Worm (Caenorhabditis elegans) whole organism, early embryonic: Measurements from ENCODE around the gene ttr-32.

ENCODE experiments used
- B0310.2 ChIP-seq: sonication (generic microtip); optimal IDR thresholded peaks from 2 replicates; lab custom pipeline; 2016; ENCODE audit warnings: mild to moderate bottlenecking, missing genetic modification characterization, missing compliant biosample characterization
- F13C5.2 ChIP-seq: sonication (generic microtip); optimal IDR thresholded peaks from 2 replicates; lab custom pipeline; 2017; ENCODE audit warnings: mild to moderate bottlenecking, missing genetic modification characterization, inconsistent platforms, missing compliant biosample characterization
- aly-1 ChIP-seq: sonication (generic microtip); optimal IDR thresholded peaks from 2 replicates; lab custom pipeline; 2016; ENCODE audit warnings: missing genetic modification characterization, missing compliant biosample characterization
- ama-1 ChIP-seq: fragments of 150-350 bp; optimal IDR thresholded peaks from 2 replicates; lab custom pipeline; 2014
- ceh-13 ChIP-seq: fragments of 200-800 bp; sonication (Bioruptor generic); optimal IDR thresholded peaks from 2 replicates; lab custom pipeline; 2018; ENCODE audit warnings: mild to moderate bottlenecking, missing genetic modification characterization, missing compliant biosample characterization
- ceh-36 ChIP-seq: sonication (generic microtip); optimal IDR thresholded peaks from 2 replicates; lab custom pipeline; 2016; ENCODE audit warnings: missing genetic modification characterization, inconsistent platforms, missing compliant biosample characterization
- ets-7 ChIP-seq: sonication (generic microtip); optimal IDR thresholded peaks from 2 replicates; lab custom pipeline; 2016; ENCODE audit warnings: missing genotype, missing genetic modification characterization, missing compliant biosample characterization
- flt-1 ChIP-seq: fragments of 200-800 bp; sonication (Bioruptor generic); IDR thresholded peaks from 2 replicates; pipeline ENCODE4 v1.3.6; 2022; ENCODE audit warnings: missing genetic modification characterization, missing compliant biosample characterization
- hmbx-1 ChIP-seq: sonication (generic microtip); optimal IDR thresholded peaks from 2 replicates; lab custom pipeline; 2016; ENCODE audit warnings: mild to moderate bottlenecking, missing genetic modification characterization, missing compliant biosample characterization
- hmg-4 ChIP-seq: fragments of 200-800 bp; sonication (Bioruptor generic); optimal IDR thresholded peaks from 2 replicates; lab custom pipeline; 2018; ENCODE audit warnings: mild to moderate bottlenecking, missing genetic modification characterization, missing compliant biosample characterization
- hnd-1 ChIP-seq: sonication (generic microtip); optimal IDR thresholded peaks from 2 replicates; lab custom pipeline; 2016; ENCODE audit warnings: missing genetic modification characterization, missing compliant biosample characterization
- pes-1 ChIP-seq: fragments of 200-800 bp; sonication (Bioruptor generic); IDR thresholded peaks from 2 replicates; pipeline ENCODE4 v1.3.6; 2022; ENCODE audit warnings: missing genetic modification reagents, missing genetic modification characterization, missing compliant biosample characterization
- scrt-1 ChIP-seq: fragments of 200-800 bp; sonication (Bioruptor generic); IDR thresholded peaks from 2 replicates; pipeline ENCODE4 v1.3.6; 2022; ENCODE audit warnings: missing genetic modification characterization, missing compliant biosample characterization
- sea-1 ChIP-seq: fragments of 200-800 bp; sonication (Bioruptor generic); conservative IDR thresholded peaks from 2 replicates; pipeline ENCODE4 v1.3.6; 2022; ENCODE audit warnings: missing genetic modification characterization, missing compliant biosample characterization
- tbx-11 ChIP-seq: fragments of 200-800 bp; sonication (Bioruptor generic); IDR thresholded peaks from 2 replicates; pipeline ENCODE4 v1.3.6; 2022; ENCODE audit warnings: missing genetic modification characterization, missing compliant biosample characterization
- tbx-37 ChIP-seq: fragments of 200-800 bp; sonication (Bioruptor generic); conservative IDR thresholded peaks from 2 replicates; pipeline ENCODE4 v1.3.6; 2022; ENCODE audit warnings: missing genetic modification reagents, missing genetic modification characterization, missing compliant biosample characterization
- tra-4 ChIP-seq: sonication (generic microtip); optimal IDR thresholded peaks from 2 replicates; lab custom pipeline; 2017; ENCODE audit warnings: missing genetic modification characterization, missing compliant biosample characterization

ttr-32 gene

ce11 chrIII:7608223-7608622 is 42.0 kb downstream of the ttr-32 start, which contains the start of gene T04A6.3:
T04A6.3 (minus strand) TSS chrIII:7608323.
- TF ChIP-seq tbx-11 (GFP tag; lab: Robert Waterston, UW), result no peak
- TF ChIP-seq B0310.2, result no peak
- no peak for TF ChIP-seq hmbx-1 (tag; lab: Kevin White, UChicago)
- TF ChIP-seq aly-1 (tag; lab: Kevin White, UChicago), result no peak
- TF ChIP-seq scrt-1 (GFP tag; lab: Robert Waterston, UW), result no peak
- no peak for TF ChIP-seq sea-1 (GFP tag; lab: Robert Waterston, UW)
- TF ChIP-seq tbx-37 (GFP tag; lab: Robert Waterston, UW), result no peak
- TF ChIP-seq ceh-36, result no peak
- TF ChIP-seq ama-1 (lab: Kevin White, UChicago), result no peak
- no peak for TF ChIP-seq flt-1 (GFP tag; lab: Robert Waterston, UW)
- TF ChIP-seq hnd-1 (tag; lab: Kevin White, UChicago), result no peak
- no peak for TF ChIP-seq tra-4 (tag; lab: Kevin White, UChicago)
- TF ChIP-seq pes-1 (GFP tag; lab: Robert Waterston, UW), result no peak

DNA sequence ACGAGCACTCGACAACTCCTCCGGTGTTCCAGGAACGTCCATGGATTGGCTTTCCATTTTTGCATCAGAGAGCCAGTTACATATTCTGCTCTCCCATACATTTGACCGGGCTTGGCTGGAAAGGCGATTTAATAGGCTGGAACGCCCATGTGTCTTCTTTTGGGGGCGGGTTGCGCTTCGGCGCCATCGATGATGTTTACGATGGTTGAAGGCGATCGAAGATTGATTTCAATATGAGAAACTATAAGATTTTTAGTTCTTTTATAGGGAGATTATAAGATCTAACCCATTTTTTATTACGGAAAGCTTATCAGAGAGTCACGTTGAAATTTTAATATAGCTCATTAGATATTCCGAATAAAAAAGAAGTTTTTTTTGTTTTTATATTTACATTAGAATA is 43.0 kb downstream of the ttr-32 start, which contains the start of gene nsph-4.3:
nsph-4.3 (minus strand) TSS at position 101 of the 400 bp plus-strand sequence.
- TF ChIP-seq ets-7 (tag; lab: Kevin White, UChicago), result no peak
- no peak for TF ChIP-seq F13C5.2 (tag; lab: Kevin White, UChicago)
- TF ChIP-seq tbx-11 (GFP tag; lab: Robert Waterston, UW), result no peak
- no peak for TF ChIP-seq ceh-13 (GFP tag; lab: Kevin White, UChicago)
- TF ChIP-seq pes-1 (GFP tag; lab: Robert Waterston, UW), result no peak
- no peak for TF ChIP-seq ama-1 (lab: Kevin White, UChicago)
- TF ChIP-seq hmbx-1 (tag; lab: Kevin White, UChicago), result no peak
- no peak for TF ChIP-seq B0310.2
- no peak for TF ChIP-seq tra-4 (tag; lab: Kevin White, UChicago)
- no peak for TF ChIP-seq hnd-1 (tag; lab: Kevin White, UChicago)
- no peak for TF ChIP-seq scrt-1 (GFP tag; lab: Robert Waterston, UW)
- TF ChIP-seq hmg-4 (GFP tag; lab: Kevin White, UChicago), result no peak
- TF ChIP-seq aly-1 (tag; lab: Kevin White, UChicago), result no peak

- TF ChIP-seq ceh-13 (GFP tag; lab: Kevin White, UChicago), result no peak
- no peak for TF ChIP-seq hmbx-1 (tag; lab: Kevin White, UChicago)
- no peak for TF ChIP-seq pes-1 (GFP tag; lab: Robert Waterston, UW)
- TF ChIP-seq ceh-36, result no peak
- no peak for TF ChIP-seq tra-4 (tag; lab: Kevin White, UChicago)
- no peak for TF ChIP-seq B0310.2
Measured at ce11 chrIII:7614530-7614929, 48.3 kb downstream of the ttr-32 start, which contains the start of gene T04A6.2. T04A6.2 (plus strand) TSS chrIII:7614830.

- TF ChIP-seq tbx-11 (GFP tag; lab: Robert Waterston, UW), result no peak
- TF ChIP-seq aly-1 (tag; lab: Kevin White, UChicago), result no peak
- no peak for TF ChIP-seq hmg-4 (GFP tag; lab: Kevin White, UChicago)
- no peak for TF ChIP-seq ceh-36
- no peak for TF ChIP-seq pes-1 (GFP tag; lab: Robert Waterston, UW)
- TF ChIP-seq hmbx-1 (tag; lab: Kevin White, UChicago), result no peak
- TF ChIP-seq flt-1 (GFP tag; lab: Robert Waterston, UW), result no peak
- TF ChIP-seq ets-7 (tag; lab: Kevin White, UChicago), result no peak
- no peak for TF ChIP-seq tbx-37 (GFP tag; lab: Robert Waterston, UW)
- TF ChIP-seq F13C5.2 (tag; lab: Kevin White, UChicago), result no peak
- TF ChIP-seq ceh-13 (GFP tag; lab: Kevin White, UChicago), result no peak
- TF ChIP-seq B0310.2, result no peak
- TF ChIP-seq sea-1 (GFP tag; lab: Robert Waterston, UW), result no peak
- no peak for TF ChIP-seq tra-4 (tag; lab: Kevin White, UChicago)
- TF ChIP-seq hnd-1 (tag; lab: Kevin White, UChicago), result no peak
- no peak for TF ChIP-seq scrt-1 (GFP tag; lab: Robert Waterston, UW)
Measured at ce11 chrIII:7616228-7616627, 50.0 kb downstream of the ttr-32 start, which contains the start of gene T04A6.1. T04A6.1 (plus strand) TSS chrIII:7616528.
